Worm (Caenorhabditis elegans): ENCODE results near the gene C08F11.12.
"Not testable (repeated sequence)": the region's sequence is repeated elsewhere in the genome, so short reads cannot be mapped to it uniquely, and the experiment has no call there.

The C08F11.12 gene

ce11 chrIV:13651411-13651810 lies at the start of gene C08F11.12:
Gene C08F11.12, minus strand, starts transcription at chrIV:13651511.
- TF ChIP-seq aly-2 (tag; optimal IDR thresholded peaks at IDR 0.05); ceh-88 (GFP tag; IDR thresholded peaks at IDR 0.05); ets-5 (GFP tag; IDR thresholded peaks at IDR 0.05): not testable (repeated sequence)

- no peak for TF ChIP-seq pax-3 (tag; optimal IDR thresholded peaks at IDR 0.05)
- no peak for TF ChIP-seq ces-1 (GFP tag; optimal IDR thresholded peaks at IDR 0.05)
- no peak for TF ChIP-seq elt-2 (tag; optimal IDR thresholded peaks at IDR 0.05)
- TF ChIP-seq alr-1 (tag; optimal IDR thresholded peaks at IDR 0.05; ENCODE audit: borderline replicate concordance): no peak
- no peak for TF ChIP-seq lin-15B (tag; optimal IDR thresholded peaks at IDR 0.05)
- TF ChIP-seq C16A3.4 (tag; optimal IDR thresholded peaks at IDR 0.05): no peak
- no peak for TF ChIP-seq nhr-90 (tag; optimal IDR thresholded peaks at IDR 0.05; ENCODE audit: poor library complexity)
- no peak for TF ChIP-seq lin-13 (GFP tag; optimal IDR thresholded peaks at IDR 0.05)
- TF ChIP-seq nhr-85 (tag): no peak
- TF ChIP-seq sox-4 (tag; optimal IDR thresholded peaks at IDR 0.05): no peak
- no peak for TF ChIP-seq ztf-4 (tag; optimal IDR thresholded peaks at IDR 0.05)
- TF ChIP-seq fkh-8 (tag; optimal IDR thresholded peaks at IDR 0.05): no peak
- TF ChIP-seq snu-23 (GFP tag; optimal IDR thresholded peaks at IDR 0.05): no peak
- TF ChIP-seq unc-62 (GFP tag; optimal IDR thresholded peaks at IDR 0.05): no peak
- no peak for TF ChIP-seq nhr-71 (tag; optimal IDR thresholded peaks at IDR 0.05)
Observed at ce11 chrIV:13700847-13701246, 49.5 kb upstream of the C08F11.12 start.

- peak; percentile 6 for TF ChIP-seq pag-3 (tag; optimal IDR thresholded peaks at IDR 0.05; ENCODE audit: borderline replicate concordance, insufficient read depth)
- no peak for TF ChIP-seq ceh-90 (tag; optimal IDR thresholded peaks at IDR 0.05)
- TF ChIP-seq ztf-11 (tag; optimal IDR thresholded peaks at IDR 0.05): peak in 1 of 2 experiments; percentile 53
- TF ChIP-seq tlp-1 (tag; optimal IDR thresholded peaks at IDR 0.05): no peak
- peak; percentile 74 for TF ChIP-seq nhr-85 (tag)
- TF ChIP-seq dsc-1 (tag; optimal IDR thresholded peaks at IDR 0.05): peak; percentile 93
- TF ChIP-seq mab-9 (GFP tag; IDR thresholded peaks at IDR 0.05): peak; percentile 79
- TF ChIP-seq skn-1 (tag; optimal IDR thresholded peaks at IDR 0.05): no peak
- peak; percentile 59 for TF ChIP-seq fkh-4 (tag; optimal IDR thresholded peaks at IDR 0.05; ENCODE audit: borderline replicate concordance)
- no peak for TF ChIP-seq efl-1 (optimal IDR thresholded peaks at IDR 0.05)
- no peak for TF ChIP-seq efl-1 (GFP tag; optimal IDR thresholded peaks at IDR 0.05 in 1 of 2)
- TF ChIP-seq ceh-88 (GFP tag; IDR thresholded peaks at IDR 0.05): no peak
- TF ChIP-seq egl-27 (tag; optimal IDR thresholded peaks at IDR 0.05): peak in 1 of 2 experiments; percentile 39
- TF ChIP-seq vab-15 (tag; optimal IDR thresholded peaks at IDR 0.05): no peak
- peak; percentile 21 for TF ChIP-seq blmp-1 (tag; optimal IDR thresholded peaks at IDR 0.05)
- TF ChIP-seq lin-39 (tag; optimal IDR thresholded peaks at IDR 0.05): peak; percentile 83
- TF ChIP-seq nhr-237 (tag; optimal IDR thresholded peaks at IDR 0.05): no peak
- peak in 1 of 2 experiments; percentile 31 for TF ChIP-seq lsy-2 (tag; optimal IDR thresholded peaks at IDR 0.05)
- peak; percentile 7 for TF ChIP-seq swsn-7 (tag; optimal IDR thresholded peaks at IDR 0.05)
- peak; percentile 50 for TF ChIP-seq tbx-2 (tag; optimal IDR thresholded peaks at IDR 0.05)
- TF ChIP-seq mep-1 (tag; optimal IDR thresholded peaks at IDR 0.05): peak; percentile 17
- TF ChIP-seq lin-14 (GFP tag; optimal IDR thresholded peaks at IDR 0.05): peak; percentile 86
- TF ChIP-seq mef-2 (tag; optimal IDR thresholded peaks at IDR 0.05): no peak
- peak; percentile 30 for TF ChIP-seq irx-1 (tag; optimal IDR thresholded peaks at IDR 0.05)
- TF ChIP-seq sup-37 (GFP tag; optimal IDR thresholded peaks at IDR 0.05): no peak
- peak; percentile 68 for TF ChIP-seq nhr-71 (tag; optimal IDR thresholded peaks at IDR 0.05)
- peak; percentile 85 for TF ChIP-seq rnt-1 (tag; optimal IDR thresholded peaks at IDR 0.05)
- TF ChIP-seq nhr-19 (GFP tag; conservative IDR thresholded peaks at IDR 0.05): 0 out of 2 replicates have a peak, but pooled peaks have one; percentile 17
- TF ChIP-seq snu-23 (GFP tag; optimal IDR thresholded peaks at IDR 0.05): peak; percentile 13
Observed at ce11 chrIV:13699384-13699788, 48.1 kb upstream of the C08F11.12 start.
